Fruit fly (Drosophila melanogaster) whole organism, prepupa: ENCODE measurements around the gene DnaJ-1.
A peak's percentile ranks its signal among the peaks of the same experiment; 100 is the strongest.

ENCODE experiments used
- Blimp-1 ChIP-seq: fragments of 200-800 bp; sonication (Bioruptor generic); optimal IDR thresholded peaks from 3 replicates; lab custom pipeline; 2017; ENCODE audit warnings: missing biosample characterization, missing genetic modification characterization, mild to moderate bottlenecking, moderate library complexity, missing genetic modification reagents
- CG10631 ChIP-seq: fragments of 200-800 bp; sonication (Bioruptor generic); optimal IDR thresholded peaks from 2 replicates; lab custom pipeline; 2016; ENCODE audit warnings: missing biosample characterization, missing genetic modification characterization
- CG10669 ChIP-seq: fragments of 200-800 bp; sonication (Bioruptor generic); optimal IDR thresholded peaks from 3 replicates; lab custom pipeline; 2018; ENCODE audit warnings: missing biosample characterization, mild to moderate bottlenecking, missing genetic modification characterization, moderate library complexity
- CG11294 ChIP-seq: fragments of 200-800 bp; sonication (Bioruptor generic); IDR thresholded peaks from 2 replicates; pipeline ENCODE4 v1.3.6; 2022; ENCODE audit warnings: missing biosample characterization, missing genetic modification characterization
- CG11762 ChIP-seq: fragments of 200-800 bp; sonication (Bioruptor generic); optimal IDR thresholded peaks from 3 replicates; lab custom pipeline; 2016; ENCODE audit warnings: missing biosample characterization, missing genetic modification characterization; ENCODE audit not compliant: insufficient read depth
- CG15336 ChIP-seq: fragments of 200-800 bp; sonication (Bioruptor generic); IDR thresholded peaks from 2 replicates; pipeline ENCODE4 v1.3.6; 2022; ENCODE audit warnings: missing biosample characterization, missing genetic modification characterization
- CG1621 ChIP-seq: fragments of 200-800 bp; sonication (Bioruptor generic); optimal IDR thresholded peaks from 3 replicates; lab custom pipeline; 2018; ENCODE audit warnings: missing biosample characterization, mild to moderate bottlenecking, missing genetic modification characterization
- CG16779 ChIP-seq: fragments of 200-800 bp; sonication (Bioruptor generic); optimal IDR thresholded peaks from 3 replicates; lab custom pipeline; 2017; ENCODE audit warnings: missing biosample characterization, mild to moderate bottlenecking, missing genetic modification characterization
- CG3032 ChIP-seq: fragments of 200-800 bp; optimal IDR thresholded peaks from 2 replicates; lab custom pipeline; 2019; ENCODE audit warnings: missing biosample characterization, mild to moderate bottlenecking, missing genetic modification characterization, moderate library complexity
- CG31627 ChIP-seq: fragments of 200-800 bp; sonication (Bioruptor generic); optimal IDR thresholded peaks from 3 replicates; lab custom pipeline; 2016; ENCODE audit warnings: missing biosample characterization, missing genetic modification characterization
- CG32006 ChIP-seq: fragments of 200-800 bp; sonication (Bioruptor generic); optimal IDR thresholded peaks from 3 replicates; lab custom pipeline; 2017; ENCODE audit warnings: missing biosample characterization, mild to moderate bottlenecking, missing genetic modification characterization
- CG34406 ChIP-seq: fragments of 200-800 bp; sonication (Bioruptor generic); optimal IDR thresholded peaks from 3 replicates; lab custom pipeline; 2016; ENCODE audit warnings: missing biosample characterization, missing genetic modification characterization
- CG6163 ChIP-seq: fragments of 200-800 bp; sonication (Bioruptor generic); IDR thresholded peaks from 3 replicates; pipeline ENCODE4 v1.3.6; 2022; ENCODE audit warnings: missing biosample characterization, missing genetic modification characterization
- CG6276 ChIP-seq: fragments of 200-800 bp; sonication (Bioruptor generic); optimal IDR thresholded peaks from 2 replicates; lab custom pipeline; 2017; ENCODE audit warnings: missing biosample characterization, mild to moderate bottlenecking, missing genetic modification characterization
- CG6854 ChIP-seq: fragments of 200-800 bp; sonication (Bioruptor generic); optimal IDR thresholded peaks from 2 replicates; lab custom pipeline; 2017; ENCODE audit warnings: missing biosample characterization, mild to moderate bottlenecking, missing genetic modification characterization
- CG7368 ChIP-seq: fragments of 200-800 bp; sonication (Bioruptor generic); optimal IDR thresholded peaks from 3 replicates; lab custom pipeline; 2016; ENCODE audit warnings: missing biosample characterization, missing genetic modification characterization
- CG8119 ChIP-seq: fragments of 200-800 bp; sonication (Bioruptor generic); IDR thresholded peaks from 3 replicates; pipeline ENCODE4 v1.3.6; 2022; ENCODE audit warnings: missing biosample characterization, missing genetic modification characterization
- CG8319 ChIP-seq: fragments of 200-800 bp; sonication (Bioruptor generic); optimal IDR thresholded peaks from 3 replicates; lab custom pipeline; 2016; ENCODE audit warnings: missing biosample characterization, missing genetic modification characterization
- CG8632 ChIP-seq: fragments of 200-800 bp; sonication (Bioruptor generic); optimal IDR thresholded peaks from 3 replicates; lab custom pipeline; 2016; ENCODE audit warnings: missing biosample characterization, missing genetic modification characterization
- Eip75B ChIP-seq: fragments of 200-800 bp; sonication (Bioruptor generic); optimal IDR thresholded peaks from 3 replicates; lab custom pipeline; 2016; ENCODE audit warnings: missing biosample characterization, missing genetic modification characterization
- Ets21C ChIP-seq: fragments of 200-800 bp; sonication (Bioruptor generic); optimal IDR thresholded peaks from 3 replicates; lab custom pipeline; 2016; ENCODE audit warnings: missing biosample characterization, missing genetic modification characterization
- Ets96B ChIP-seq: fragments of 200-800 bp; optimal IDR thresholded peaks from 2 replicates; lab custom pipeline; 2019; ENCODE audit warnings: missing biosample characterization, mild to moderate bottlenecking, missing genetic modification characterization, moderate library complexity
- Gug ChIP-seq: fragments of 200-800 bp; sonication (Bioruptor generic); IDR thresholded peaks from 2 replicates; pipeline ENCODE4 v1.3.6; 2022; ENCODE audit warnings: missing biosample characterization, missing genetic modification characterization
- Hr39 ChIP-seq: fragments of 200-800 bp; sonication (Bioruptor generic); optimal IDR thresholded peaks from 2 replicates; lab custom pipeline; 2016; ENCODE audit warnings: missing biosample characterization, missing genetic modification characterization
- Hr4 ChIP-seq: fragments of 200-800 bp; sonication (Bioruptor generic); optimal IDR thresholded peaks from 3 replicates; lab custom pipeline; 2016; ENCODE audit warnings: missing biosample characterization, missing genetic modification characterization
- Lpt ChIP-seq: fragments of 200-800 bp; sonication (Bioruptor generic); optimal IDR thresholded peaks from 3 replicates; lab custom pipeline; 2016; ENCODE audit warnings: missing biosample characterization, missing genetic modification characterization
- Met ChIP-seq: fragments of 200-800 bp; sonication (Bioruptor generic); optimal IDR thresholded peaks from 3 replicates; lab custom pipeline; 2016; ENCODE audit warnings: missing biosample characterization, missing genetic modification characterization
- OdsH ChIP-seq: fragments of 200-800 bp; sonication (Bioruptor generic); optimal IDR thresholded peaks from 3 replicates; lab custom pipeline; 2016; ENCODE audit warnings: missing biosample characterization, missing genetic modification characterization
- Smox ChIP-seq: fragments of 200-800 bp; sonication (Bioruptor generic); optimal IDR thresholded peaks from 3 replicates; lab custom pipeline; 2016; ENCODE audit warnings: missing biosample characterization, missing genetic modification characterization
- Sox102F ChIP-seq: fragments of 200-800 bp; sonication (Bioruptor generic); optimal IDR thresholded peaks from 2 replicates; lab custom pipeline; 2016; ENCODE audit warnings: missing biosample characterization, mild to moderate bottlenecking, missing genetic modification characterization
- Sox14 ChIP-seq: fragments of 200-800 bp; sonication (Bioruptor generic); optimal IDR thresholded peaks from 3 replicates; lab custom pipeline; 2016; ENCODE audit warnings: missing biosample characterization, missing genetic modification characterization
- Sox15 ChIP-seq: fragments of 200-800 bp; sonication (Bioruptor generic); optimal IDR thresholded peaks from 3 replicates; lab custom pipeline; 2016; ENCODE audit warnings: missing biosample characterization, missing genetic modification characterization
- acj6 ChIP-seq: fragments of 200-800 bp; sonication (Bioruptor generic); optimal IDR thresholded peaks from 3 replicates; lab custom pipeline; 2016; ENCODE audit warnings: missing biosample characterization, missing genetic modification characterization
- dac ChIP-seq: fragments of 200-800 bp; sonication (Bioruptor generic); optimal IDR thresholded peaks from 2 replicates; lab custom pipeline; 2017; ENCODE audit warnings: missing biosample characterization, mild to moderate bottlenecking, missing genetic modification characterization
- dsx ChIP-seq: fragments of 200-800 bp; optimal IDR thresholded peaks from 3 replicates; lab custom pipeline; 2019; ENCODE audit warnings: missing biosample characterization, mild to moderate bottlenecking, missing genetic modification characterization, moderate library complexity; ENCODE audit not compliant: poor library complexity, severe bottlenecking
- eg ChIP-seq: fragments of 200-800 bp; sonication (Bioruptor generic); IDR thresholded peaks from 3 replicates; pipeline ENCODE4 v1.3.6; 2022; ENCODE audit warnings: missing biosample characterization, missing genetic modification characterization
- esn ChIP-seq: fragments of 200-800 bp; sonication (Bioruptor generic); optimal IDR thresholded peaks from 2 replicates; lab custom pipeline; 2016; ENCODE audit warnings: missing biosample characterization, mild to moderate bottlenecking, missing genetic modification characterization, moderate library complexity
- fd85E ChIP-seq: fragments of 200-800 bp; sonication (Bioruptor generic); optimal IDR thresholded peaks from 3 replicates; lab custom pipeline; 2016; ENCODE audit warnings: missing biosample characterization, missing genetic modification characterization
- fkh ChIP-seq: fragments of 200-800 bp; sonication (Bioruptor generic); optimal IDR thresholded peaks from 3 replicates; lab custom pipeline; 2017; ENCODE audit warnings: missing biosample characterization, mild to moderate bottlenecking, missing genetic modification characterization, moderate library complexity
- lz ChIP-seq: fragments of 200-800 bp; sonication (Bioruptor generic); optimal IDR thresholded peaks from 3 replicates; lab custom pipeline; 2016; ENCODE audit warnings: missing biosample characterization, missing genetic modification characterization
- net ChIP-seq: fragments of 200-800 bp; sonication (Bioruptor generic); optimal IDR thresholded peaks from 3 replicates; lab custom pipeline; 2016; ENCODE audit warnings: missing biosample characterization, missing genetic modification characterization
- pdm3 ChIP-seq: fragments of 200-800 bp; sonication (Bioruptor generic); optimal IDR thresholded peaks from 3 replicates; lab custom pipeline; 2016; ENCODE audit warnings: missing biosample characterization, missing genetic modification characterization
- ss ChIP-seq, 2 experiments: fragments of 200-800 bp; sonication (Bioruptor generic); optimal IDR thresholded peaks; 2 replicates in 1 of 2; 3 replicates in 1 of 2; lab custom pipeline; 2017 to 2018; ENCODE audit warnings: mild to moderate bottlenecking in 2 of 2, missing biosample characterization in 2 of 2, missing genetic modification characterization in 2 of 2, moderate library complexity in 1 of 2
- svp ChIP-seq: fragments of 200-800 bp; sonication (Bioruptor generic); peaks from one replicate; lab custom pipeline; 2016; ENCODE audit warnings: missing biosample characterization, missing genetic modification characterization
- topi ChIP-seq: fragments of 200-800 bp; sonication (Bioruptor generic); optimal IDR thresholded peaks from 3 replicates; lab custom pipeline; 2016; ENCODE audit warnings: missing biosample characterization, missing genetic modification characterization
- vri ChIP-seq: fragments of 200-800 bp; sonication (Bioruptor generic); optimal IDR thresholded peaks from 3 replicates; lab custom pipeline; 2016; ENCODE audit warnings: missing biosample characterization, mild to moderate bottlenecking, missing genetic modification characterization

The DnaJ-1 gene

DNA sequence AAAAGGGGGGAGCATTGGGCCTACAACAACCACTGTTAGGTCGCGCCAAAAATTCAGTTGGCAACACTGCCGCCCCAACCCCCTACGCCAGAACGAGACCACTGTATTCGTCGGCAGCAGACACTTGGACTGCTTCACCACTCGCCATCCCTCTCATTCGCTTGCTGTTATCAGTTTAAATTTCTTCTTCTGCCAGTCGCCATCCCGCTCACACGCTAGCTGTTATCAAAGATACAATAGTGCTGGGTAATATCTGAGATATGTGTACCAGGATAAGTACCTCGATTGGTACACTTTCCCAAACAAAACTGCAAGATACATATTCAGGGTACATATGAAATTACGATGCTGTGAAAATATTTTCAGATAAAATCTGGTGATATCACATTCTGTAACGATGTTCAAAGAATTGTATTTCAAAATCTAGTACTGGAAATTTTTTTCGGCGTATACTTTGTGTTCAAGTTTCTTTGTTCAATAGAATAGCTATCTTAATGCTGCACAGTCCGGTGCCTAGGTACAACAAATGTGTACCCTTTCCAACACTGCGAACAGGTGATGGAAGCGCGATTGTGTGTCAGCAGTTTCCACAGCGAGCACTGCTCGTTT, 18.9 kb upstream of the DnaJ-1 start (continued):
- TF ChIP-seq fkh (GFP tag; lab: Kevin White, UChicago) (peak; percentile 47), Gug (GFP tag; lab: Robert Waterston, UW) (peak; percentile 29; the same call in 1 of the 2 replicates), ss (GFP tag; optimal IDR thresholded peaks at IDR 0.05; lab: Kevin White, UChicago) (no peak), topi (GFP tag; lab: Kevin White, UChicago) (peak; percentile 89), CG6163 (peak; percentile 60; the same call in 2 of the 3 replicates), OdsH (GFP tag; lab: Kevin White, UChicago) (no peak), dsx (GFP tag; lab: Kevin White, UChicago) (peak; percentile 78), pdm3 (GFP tag; lab: Kevin White, UChicago) (no peak), CG8319 (peak; percentile 86), CG6854 (peak; percentile 54), Hr39 (GFP tag; lab: Kevin White, UChicago) (peak; percentile 85), CG8632 (GFP tag; lab: Kevin White, UChicago) (peak; percentile 86), CG1621 (tag; lab: Kevin White, UChicago) (peak; percentile 51), Ets21C (GFP tag; lab: Kevin White, UChicago) (no peak), vri (peak; percentile 72), CG11294 (GFP tag; lab: Robert Waterston, UW) (0 out of 2 replicates have a peak, but pooled peaks have one; percentile 21), CG31627 (GFP tag; lab: Kevin White, UChicago) (peak; percentile 88), acj6 (GFP tag; lab: Kevin White, UChicago) (peak; percentile 89), CG32006 (GFP tag; lab: Kevin White, UChicago) (peak; percentile 90), Hr4 (no peak), CG16779 (tag; lab: Kevin White, UChicago) (no peak), CG15336 (GFP tag; lab: Robert Waterston, UW) (peak; percentile 74), Eip75B (GFP tag; lab: Kevin White, UChicago) (no peak), esn (GFP tag; lab: Kevin White, UChicago) (peak; percentile 91), CG34406 (peak; percentile 80), net (GFP tag; lab: Kevin White, UChicago) (no peak), CG11762 (GFP tag; lab: Kevin White, UChicago) (peak; percentile 80), Sox15 (GFP tag; lab: Kevin White, UChicago) (peak; percentile 63), CG6276 (no peak), fd85E (GFP tag; lab: Kevin White, UChicago) (no peak), CG3032 (tag; lab: Kevin White, UChicago) (peak; percentile 82), Sox14 (peak; percentile 96), Met (GFP tag; lab: Kevin White, UChicago) (no peak), Lpt (GFP tag; lab: Kevin White, UChicago) (peak; percentile 67)
- TF ChIP-seq, all 60 proteins: peak for 38

- TF ChIP-seq Sox14 (no peak), CG15336 (GFP tag; lab: Robert Waterston, UW) (peak; percentile 52), Lpt (GFP tag; lab: Kevin White, UChicago) (peak; percentile 57), Blimp-1 (peak; percentile 52), CG10631 (GFP tag; lab: Kevin White, UChicago) (no peak), CG11294 (GFP tag; lab: Robert Waterston, UW) (no peak), CG11762 (GFP tag; lab: Kevin White, UChicago) (peak; percentile 53), svp (GFP tag; lab: Kevin White, UChicago) (no peak), CG6163 (peak; percentile 90), Smox (GFP tag; lab: Kevin White, UChicago) (no peak), Hr39 (GFP tag; lab: Kevin White, UChicago) (no peak), acj6 (GFP tag; lab: Kevin White, UChicago) (no peak), CG34406 (peak; percentile 41), CG8119 (peak; percentile 84), CG7368 (no peak), esn (GFP tag; lab: Kevin White, UChicago) (no peak), Ets96B (tag; lab: Kevin White, UChicago) (peak; percentile 83), eg (GFP tag; lab: Robert Waterston, UW) (peak; percentile 66; the same call in 2 of the 3 replicates), dac (GFP tag; lab: Kevin White, UChicago) (peak; percentile 6), lz (GFP tag; lab: Kevin White, UChicago) (no peak), Ets21C (GFP tag; lab: Kevin White, UChicago) (no peak), CG8632 (GFP tag; lab: Kevin White, UChicago) (no peak), Sox102F (GFP tag; lab: Kevin White, UChicago) (no peak), topi (GFP tag; lab: Kevin White, UChicago) (no peak), CG8319 (no peak), CG10669 (GFP tag; lab: Kevin White, UChicago) (peak; percentile 78), fkh (GFP tag; lab: Kevin White, UChicago) (peak; percentile 37)
These were observed 18.3 kb upstream of the DnaJ-1 start for dm6 chr3L:5770113-5770798.
